Worm (Caenorhabditis elegans) whole organism, mixed stage, embryonic: ENCODE results near the gene jmjd-3.1.

Experiments used
- blmp-1 ChIP-seq: fragments of 150-350 bp; optimal IDR thresholded peaks from 2 replicates; lab custom pipeline; 2014; ENCODE audit warnings: missing biosample characterization, missing genetic modification characterization
- ceh-39 ChIP-seq: fragments of 150-350 bp; optimal IDR thresholded peaks from 2 replicates; lab custom pipeline; 2014; ENCODE audit warnings: missing biosample characterization, missing genetic modification characterization
- lin-13 ChIP-seq: fragments of 150-350 bp; optimal IDR thresholded peaks from 2 replicates; lab custom pipeline; 2014; ENCODE audit warnings: missing biosample characterization, missing genetic modification characterization
- nhr-237 ChIP-seq: fragments of 150-350 bp; optimal IDR thresholded peaks from 2 replicates; lab custom pipeline; 2014; ENCODE audit warnings: missing biosample characterization, missing genetic modification characterization
- snpc-4 ChIP-seq: fragments of 150-350 bp; optimal IDR thresholded peaks from 2 replicates; lab custom pipeline; 2014; ENCODE audit warnings: missing biosample characterization, missing genetic modification characterization

- TF ChIP-seq snpc-4 (no peak), ceh-39 (no peak), nhr-237 (tag; lab: Kevin White, UChicago) (no peak), lin-13 (no peak), blmp-1 (tag; lab: Kevin White, UChicago) (no peak)
These were observed 12.0 kb downstream of the jmjd-3.1 start for ce11 chrX:8582767-8583360.
